Worm (Caenorhabditis elegans) whole organism, L1 larva: ENCODE results near the gene odr-3.

Experiments used
- C16A3.4 ChIP-seq: fragments of 150-350 bp; optimal IDR thresholded peaks from 2 replicates; lab custom pipeline; 2014; ENCODE audit warnings: missing biosample characterization, missing genetic modification characterization
- aha-1 ChIP-seq: fragments of 150-350 bp; optimal IDR thresholded peaks from 2 replicates; lab custom pipeline; 2014; ENCODE audit warnings: missing biosample characterization, missing genetic modification characterization
- alr-1 ChIP-seq: fragments of 200-800 bp; sonication (Bioruptor generic); optimal IDR thresholded peaks from 2 replicates; lab custom pipeline; 2018; ENCODE audit warnings: borderline replicate concordance, mild to moderate bottlenecking, missing genetic modification characterization, missing compliant biosample characterization
- aly-2 ChIP-seq: fragments of 150-350 bp; optimal IDR thresholded peaks from 2 replicates; lab custom pipeline; 2014; ENCODE audit warnings: missing biosample characterization, missing genetic modification characterization
- ceh-8 ChIP-seq: fragments of 200-800 bp; sonication (Bioruptor generic); optimal IDR thresholded peaks from 2 replicates; lab custom pipeline; 2018; ENCODE audit warnings: mild to moderate bottlenecking, missing genetic modification characterization, moderate library complexity, missing compliant biosample characterization
- ceh-90 ChIP-seq: sonication (generic microtip); optimal IDR thresholded peaks from 2 replicates; lab custom pipeline; 2016; ENCODE audit warnings: missing genetic modification characterization, missing compliant biosample characterization
- ces-1 ChIP-seq: fragments of 150-350 bp; optimal IDR thresholded peaks from 2 replicates; lab custom pipeline; 2014; ENCODE audit warnings: missing biosample characterization, missing genetic modification reagents, missing genetic modification characterization
- dsc-1 ChIP-seq: sonication (generic microtip); optimal IDR thresholded peaks from 2 replicates; lab custom pipeline; 2016; ENCODE audit warnings: mild to moderate bottlenecking, missing genetic modification characterization, missing compliant biosample characterization
- efl-1 ChIP-seq, 4 experiments: fragments of 150-350 bp; optimal IDR thresholded peaks in 3 of 4; peaks in 1 of 4; 1 replicate in 1 of 4; 2 replicates in 3 of 4; lab custom pipeline; 2014; ENCODE audit warnings: missing biosample characterization in 2 of 4, missing genetic modification characterization in 2 of 4, missing genetic modification reagents in 2 of 4
- egl-13 ChIP-seq: sonication (generic microtip); optimal IDR thresholded peaks from 2 replicates; lab custom pipeline; 2016; ENCODE audit warnings: missing genotype, missing genetic modification reagents, missing genetic modification characterization, missing compliant biosample characterization
- egl-27 ChIP-seq, 2 experiments: fragments of 150-350 bp in 1 of 2; sonication (generic microtip); optimal IDR thresholded peaks; 3 replicates each; lab custom pipeline; 2017 to 2018; ENCODE audit warnings: missing biosample characterization in 2 of 2, missing genetic modification characterization in 2 of 2, missing genetic modification reagents in 2 of 2
- elt-2 ChIP-seq: sonication (generic microtip); optimal IDR thresholded peaks from 2 replicates; lab custom pipeline; 2016; ENCODE audit warnings: missing genetic modification characterization, mild to moderate bottlenecking, inconsistent platforms, missing compliant biosample characterization, missing genetic modification reagents
- fkh-4 ChIP-seq: sonication (generic microtip); optimal IDR thresholded peaks from 2 replicates; lab custom pipeline; 2016; ENCODE audit warnings: missing compliant biosample characterization, missing genetic modification characterization, borderline replicate concordance
- fkh-8 ChIP-seq: sonication (generic microtip); optimal IDR thresholded peaks from 2 replicates; lab custom pipeline; 2016; ENCODE audit warnings: mild to moderate bottlenecking, missing genetic modification characterization, missing compliant biosample characterization
- hlh-4 ChIP-seq: sonication (generic microtip); optimal IDR thresholded peaks from 2 replicates; lab custom pipeline; 2016; ENCODE audit warnings: mild to moderate bottlenecking, missing genetic modification characterization, missing compliant biosample characterization
- jun-1 ChIP-seq: fragments of 150-350 bp; optimal IDR thresholded peaks from 2 replicates; lab custom pipeline; 2014; ENCODE audit warnings: missing biosample characterization, missing genetic modification reagents, missing genetic modification characterization
- lin-39 ChIP-seq: fragments of 150-350 bp; optimal IDR thresholded peaks from 2 replicates; lab custom pipeline; 2014; ENCODE audit warnings: missing biosample characterization, missing genetic modification reagents, missing genetic modification characterization
- lsy-2 ChIP-seq, 2 experiments: fragments of 150-350 bp; optimal IDR thresholded peaks; 2 replicates each; lab custom pipeline; 2014; ENCODE audit warnings: missing biosample characterization in 2 of 2, missing genetic modification characterization in 2 of 2
- mef-2 ChIP-seq: fragments of 150-350 bp; optimal IDR thresholded peaks from 2 replicates; lab custom pipeline; 2014; ENCODE audit warnings: missing biosample characterization, missing genetic modification characterization
- mep-1 ChIP-seq: fragments of 150-350 bp; optimal IDR thresholded peaks from 2 replicates; lab custom pipeline; 2014; ENCODE audit warnings: missing biosample characterization, missing genetic modification characterization
- nhr-11 ChIP-seq: fragments of 150-350 bp; optimal IDR thresholded peaks from 2 replicates; lab custom pipeline; 2014; ENCODE audit warnings: missing biosample characterization, missing genetic modification characterization
- nhr-19 ChIP-seq: fragments of 200-800 bp; sonication (Bioruptor generic); conservative IDR thresholded peaks from 2 replicates; pipeline ENCODE4 v1.3.6; 2022; ENCODE audit warnings: missing genetic modification characterization, missing compliant biosample characterization
- nhr-237 ChIP-seq: fragments of 150-350 bp; optimal IDR thresholded peaks from 2 replicates; lab custom pipeline; 2014; ENCODE audit warnings: missing biosample characterization, missing genetic modification characterization
- nhr-47 ChIP-seq: sonication (generic microtip); optimal IDR thresholded peaks from 2 replicates; lab custom pipeline; 2016; ENCODE audit warnings: mild to moderate bottlenecking, missing genetic modification characterization, moderate library complexity, missing compliant biosample characterization
- nhr-71 ChIP-seq: sonication (generic microtip); optimal IDR thresholded peaks from 2 replicates; lab custom pipeline; 2016; ENCODE audit warnings: mild to moderate bottlenecking, missing genetic modification characterization, moderate library complexity, missing compliant biosample characterization
- nhr-84 ChIP-seq: sonication (generic microtip); optimal IDR thresholded peaks from 2 replicates; lab custom pipeline; 2017; ENCODE audit warnings: missing biosample characterization, missing genetic modification characterization
- pag-3 ChIP-seq: sonication (generic microtip); optimal IDR thresholded peaks from 2 replicates; lab custom pipeline; 2017; ENCODE audit warnings: missing genetic modification characterization, mild to moderate bottlenecking, missing compliant biosample characterization, antibody characterized with exemption, borderline replicate concordance; ENCODE audit not compliant: insufficient read depth
- pax-3 ChIP-seq: fragments of 200-800 bp; sonication (Bioruptor generic); optimal IDR thresholded peaks from 2 replicates; lab custom pipeline; 2018; ENCODE audit warnings: mild to moderate bottlenecking, missing genetic modification characterization, moderate library complexity, missing compliant biosample characterization
- pqm-1 ChIP-seq: sonication (generic microtip); optimal IDR thresholded peaks from 3 replicates; lab custom pipeline; 2017; ENCODE audit warnings: missing biosample characterization, missing genetic modification characterization
- rnt-1 ChIP-seq: sonication (generic microtip); optimal IDR thresholded peaks from 2 replicates; lab custom pipeline; 2016; ENCODE audit warnings: mild to moderate bottlenecking, missing genetic modification characterization, moderate library complexity, missing compliant biosample characterization
- sox-4 ChIP-seq: sonication (generic microtip); optimal IDR thresholded peaks from 2 replicates; lab custom pipeline; 2016; ENCODE audit warnings: missing genetic modification characterization, missing compliant biosample characterization
- tbx-2 ChIP-seq: sonication (generic microtip); optimal IDR thresholded peaks from 2 replicates; lab custom pipeline; 2016; ENCODE audit warnings: missing genetic modification characterization, missing compliant biosample characterization
- tlp-1 ChIP-seq: fragments of 150-350 bp; optimal IDR thresholded peaks from 2 replicates; lab custom pipeline; 2014; ENCODE audit warnings: missing biosample characterization, missing genetic modification characterization
- unc-130 ChIP-seq: fragments of 150-350 bp; optimal IDR thresholded peaks from 2 replicates; lab custom pipeline; 2017; ENCODE audit warnings: missing biosample characterization, missing genetic modification characterization, inconsistent platforms
- vab-15 ChIP-seq: sonication (generic microtip); optimal IDR thresholded peaks from 2 replicates; lab custom pipeline; 2017; ENCODE audit warnings: missing genotype, mild to moderate bottlenecking, missing genetic modification characterization, missing compliant biosample characterization
- ztf-11 ChIP-seq, 2 experiments: sonication (generic microtip); optimal IDR thresholded peaks; 2 replicates each; lab custom pipeline; 2016 to 2017; ENCODE audit warnings: missing genetic modification characterization in 2 of 2, missing biosample characterization in 1 of 2, missing compliant biosample characterization in 1 of 2
- ztf-4 ChIP-seq: fragments of 150-350 bp; optimal IDR thresholded peaks from 2 replicates; lab custom pipeline; 2014; ENCODE audit warnings: missing biosample characterization, missing genetic modification characterization

odr-3 gene

ce11 chrV:13268032-13268431, 18.7 kb upstream of the odr-3 start:
- TF ChIP-seq egl-27 (tag; optimal IDR thresholded peaks at IDR 0.05; lab: Kevin White, UChicago) (no peak), egl-13 (no peak), dsc-1 (no peak), aha-1 (tag; lab: Kevin White, UChicago) (no peak), nhr-237 (tag; lab: Kevin White, UChicago) (no peak), lsy-2 (tag; optimal IDR thresholded peaks at IDR 0.05; lab: Kevin White, UChicago) (peak in 1 of 2 experiments; percentile 6), nhr-84 (tag; lab: Kevin White, UChicago) (no peak), jun-1 (peak; percentile 15), pqm-1 (tag; lab: Kevin White, UChicago) (peak; percentile 59), pax-3 (peak; percentile 80), tlp-1 (tag; lab: Kevin White, UChicago) (peak; percentile 37), elt-2 (peak; percentile 96), vab-15 (no peak)

- TF ChIP-seq efl-1 (optimal IDR thresholded peaks at IDR 0.05; lab: Kevin White, UChicago) (no peak), efl-1 (GFP tag; optimal IDR thresholded peaks at IDR 0.05 in 1 of 2; lab: Kevin White, UChicago) (peak in 1 of 2 experiments; percentile 74), aly-2 (tag; lab: Kevin White, UChicago) (no peak), C16A3.4 (tag; lab: Kevin White, UChicago) (no peak), fkh-8 (peak; percentile 6), rnt-1 (tag; lab: Kevin White, UChicago) (no peak), ces-1 (no peak), ztf-11 (tag; optimal IDR thresholded peaks at IDR 0.05; lab: Kevin White, UChicago) (no peak), ztf-4 (tag; lab: Kevin White, UChicago) (no peak), dsc-1 (peak; percentile 66), aha-1 (tag; lab: Kevin White, UChicago) (no peak), pax-3 (peak; percentile 21), hlh-4 (no peak), nhr-71 (tag; lab: Kevin White, UChicago) (peak; percentile 38)
- TF ChIP-seq, all 84 proteins: peak for 5
Observed at ce11 chrV:13266630-13267029, 17.3 kb upstream of the odr-3 start.

ce11 chrV:13265628-13266027, 16.3 kb upstream of the odr-3 start:
- TF ChIP-seq tbx-2 (tag; lab: Kevin White, UChicago) (no peak), fkh-4 (peak; percentile 68), nhr-71 (tag; lab: Kevin White, UChicago) (peak; percentile 38), sox-4 (tag; lab: Kevin White, UChicago) (peak; percentile 9), nhr-19 (GFP tag; lab: Robert Waterston, UW) (no peak), lin-39 (tag; lab: Kevin White, UChicago) (no peak), mep-1 (tag; lab: Kevin White, UChicago) (no peak), nhr-11 (no peak), unc-130 (tag; lab: Kevin White, UChicago) (no peak), ceh-90 (tag; lab: Kevin White, UChicago) (no peak), dsc-1 (peak; percentile 99), alr-1 (tag; lab: Kevin White, UChicago) (no peak), nhr-47 (tag; lab: Kevin White, UChicago) (peak; percentile 39), fkh-8 (peak; percentile 58), pax-3 (peak; percentile 87), ceh-8 (GFP tag; lab: Kevin White, UChicago) (peak; percentile 69)
- TF ChIP-seq, all 84 proteins: peak for 8

- TF ChIP-seq pag-3 (tag; lab: Kevin White, UChicago) (no peak), ztf-4 (tag; lab: Kevin White, UChicago) (no peak), elt-2 (no peak), unc-130 (tag; lab: Kevin White, UChicago) (no peak), pax-3 (no peak), mef-2 (no peak)
Observed at ce11 chrV:13264245-13264644, 14.9 kb upstream of the odr-3 start, which contains the start of gene zip-5. Gene zip-5 (plus strand): TSS chrV:13264545.
